Worm (Caenorhabditis elegans) whole organism, midembryonic: ENCODE measurements around the gene ceh-1.

Experiments used
- flt-1 ChIP-seq: fragments of 200-800 bp; sonication (Bioruptor generic); IDR thresholded peaks from 2 replicates; pipeline ENCODE4 v1.3.6; 2022; ENCODE audit warnings: missing genetic modification characterization, missing compliant biosample characterization
- klf-2 ChIP-seq: fragments of 200-800 bp; sonication (Bioruptor generic); conservative IDR thresholded peaks from 2 replicates; pipeline ENCODE4 v1.3.6; 2022; ENCODE audit warnings: missing genetic modification reagents, missing genetic modification characterization, missing compliant biosample characterization
- med-1 ChIP-seq: sonication (generic microtip); optimal IDR thresholded peaks from 2 replicates; lab custom pipeline; 2017; ENCODE audit warnings: missing genetic modification characterization, mild to moderate bottlenecking, missing compliant biosample characterization, antibody characterized with exemption, missing genetic modification reagents; ENCODE audit not compliant: insufficient read depth
- tab-1 ChIP-seq: fragments of 200-800 bp; sonication (Bioruptor generic); IDR thresholded peaks from 2 replicates; pipeline ENCODE4 v1.3.6; 2022; ENCODE audit warnings: missing genetic modification characterization, missing compliant biosample characterization
- ztf-23 ChIP-seq: fragments of 200-800 bp; sonication (Bioruptor generic); IDR thresholded peaks from 2 replicates; pipeline ENCODE4 v1.3.6; 2022; ENCODE audit warnings: missing genetic modification reagents, missing genetic modification characterization, missing compliant biosample characterization
- ztf-29 ChIP-seq: fragments of 200-800 bp; sonication (Bioruptor generic); IDR thresholded peaks from 2 replicates; pipeline ENCODE4 v1.3.6; 2022; ENCODE audit warnings: missing genetic modification reagents, missing genetic modification characterization, missing compliant biosample characterization

DNA sequence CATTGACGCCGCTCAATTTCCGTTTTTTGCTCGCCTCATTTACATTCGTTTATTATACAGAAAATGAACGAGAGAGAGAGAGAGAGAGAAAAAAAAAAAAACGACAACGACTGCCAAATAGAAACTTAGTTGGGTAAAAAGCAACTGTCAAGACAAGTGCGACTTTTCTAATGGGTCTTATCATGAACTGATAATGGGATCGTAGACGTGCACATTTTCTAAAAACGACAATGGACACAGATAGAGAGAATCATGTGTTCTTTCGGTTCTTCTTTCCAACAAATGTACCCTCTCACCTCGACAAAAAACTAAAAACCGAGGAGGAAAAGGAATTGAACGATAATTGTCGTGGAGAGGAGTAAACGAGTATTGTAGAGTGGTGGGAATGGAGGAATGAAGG lies 46.1 kb upstream of the ceh-1 start:
- TF ChIP-seq ztf-23 (GFP tag; lab: Robert Waterston, UW) (no peak), flt-1 (no peak), klf-2 (no peak), ztf-29 (GFP tag; lab: Robert Waterston, UW) (no peak), tab-1 (GFP tag; lab: Robert Waterston, UW) (no peak), med-1 (GFP tag; lab: Kevin White, UChicago) (no peak)
